Fruit fly (Drosophila melanogaster) whole organism, embryonic: ENCODE measurements around the gene GstO2.

Source experiments
- Atf-2 ChIP-seq: fragments of 200-800 bp; sonication (Bioruptor generic); optimal IDR thresholded peaks from 2 replicates; lab custom pipeline; 2016; ENCODE audit warnings: missing biosample characterization, missing genetic modification characterization
- BEAF-32 ChIP-seq: fragments of 200-800 bp; sonication (Bioruptor generic); optimal IDR thresholded peaks from 3 replicates; lab custom pipeline; 2017; ENCODE audit warnings: missing biosample characterization, missing genetic modification characterization, mild to moderate bottlenecking, moderate library complexity, missing genetic modification reagents
- CG10321 ChIP-seq: fragments of 200-800 bp; sonication (Bioruptor generic); IDR thresholded peaks from 2 replicates; pipeline ENCODE4 v1.3.6; 2022; ENCODE audit warnings: missing biosample characterization, missing genetic modification characterization
- CG10654 ChIP-seq: fragments of 200-800 bp; sonication (Bioruptor generic); optimal IDR thresholded peaks from 2 replicates; lab custom pipeline; 2016; ENCODE audit warnings: missing biosample characterization, missing genetic modification characterization
- CG11085 ChIP-seq: fragments of 200-800 bp; sonication (Bioruptor generic); IDR thresholded peaks from 2 replicates; pipeline ENCODE4 v1.3.6; 2022; ENCODE audit warnings: missing biosample characterization, missing genetic modification characterization
- CG11247 ChIP-seq: fragments of 200-800 bp; sonication (Bioruptor generic); IDR thresholded peaks from 2 replicates; pipeline ENCODE4 v1.3.6; 2022; ENCODE audit warnings: missing biosample characterization, missing genetic modification characterization
- CG11696 ChIP-seq: fragments of 200-800 bp; sonication (Bioruptor generic); IDR thresholded peaks from 2 replicates; pipeline ENCODE4 v1.3.6; 2022; ENCODE audit warnings: missing biosample characterization, missing genetic modification characterization
- CG12769 ChIP-seq: fragments of 200-800 bp; sonication (Bioruptor generic); optimal IDR thresholded peaks from 2 replicates; lab custom pipeline; 2019; ENCODE audit warnings: missing biosample characterization, mild to moderate bottlenecking, missing genetic modification characterization, moderate library complexity
- CG14441 ChIP-seq: fragments of 200-800 bp; sonication (Bioruptor generic); IDR thresholded peaks from 2 replicates; pipeline ENCODE4 v1.3.6; 2022; ENCODE audit warnings: missing biosample characterization, missing genetic modification characterization
- CG17359 ChIP-seq: fragments of 200-800 bp; sonication (Bioruptor generic); optimal IDR thresholded peaks from 3 replicates; lab custom pipeline; 2018; ENCODE audit warnings: missing biosample characterization, mild to moderate bottlenecking, missing genetic modification characterization, moderate library complexity
- CG18011 ChIP-seq: fragments of 200-800 bp; sonication (Bioruptor generic); optimal IDR thresholded peaks from 2 replicates; lab custom pipeline; 2017; ENCODE audit warnings: missing biosample characterization, missing genetic modification characterization, mild to moderate bottlenecking, moderate library complexity, missing genotype
- CG18476 ChIP-seq: fragments of 200-800 bp; sonication (Bioruptor generic); optimal IDR thresholded peaks from 2 replicates; lab custom pipeline; 2016; ENCODE audit warnings: missing biosample characterization, mild to moderate bottlenecking, missing genetic modification characterization
- CG18599 ChIP-seq: fragments of 200-800 bp; sonication (Bioruptor generic); optimal IDR thresholded peaks from 3 replicates; lab custom pipeline; 2017; ENCODE audit warnings: missing biosample characterization, missing genetic modification characterization, mild to moderate bottlenecking, moderate library complexity, missing genetic modification reagents
- CG2875 ChIP-seq: fragments of 200-800 bp; sonication (Bioruptor generic); optimal IDR thresholded peaks from 2 replicates; lab custom pipeline; 2017; ENCODE audit warnings: missing biosample characterization, mild to moderate bottlenecking, missing genetic modification characterization, missing genetic modification reagents
- CG3065 ChIP-seq: fragments of 200-800 bp; sonication (Bioruptor generic); optimal IDR thresholded peaks from 2 replicates; lab custom pipeline; 2016; ENCODE audit warnings: missing biosample characterization, missing genetic modification characterization
- CG4282 ChIP-seq: fragments of 200-800 bp; sonication (Bioruptor generic); optimal IDR thresholded peaks from 2 replicates; lab custom pipeline; 2016; ENCODE audit warnings: missing biosample characterization, missing genetic modification characterization
- CG4707 ChIP-seq: fragments of 200-800 bp; sonication (Bioruptor generic); optimal IDR thresholded peaks from 2 replicates; lab custom pipeline; 2018; ENCODE audit warnings: missing biosample characterization, mild to moderate bottlenecking, missing genetic modification characterization, moderate library complexity
- CG5180 ChIP-seq: fragments of 200-800 bp; sonication (Bioruptor generic); optimal IDR thresholded peaks from 3 replicates; lab custom pipeline; 2017; ENCODE audit warnings: missing biosample characterization, missing genetic modification characterization, mild to moderate bottlenecking, moderate library complexity, missing genetic modification reagents
- CG9797 ChIP-seq: fragments of 200-800 bp; sonication (Bioruptor generic); optimal IDR thresholded peaks from 3 replicates; lab custom pipeline; 2018; ENCODE audit warnings: missing biosample characterization, mild to moderate bottlenecking, missing genetic modification characterization
- Deaf1 ChIP-seq: fragments of 200-800 bp; optimal IDR thresholded peaks from 3 replicates; lab custom pipeline; 2019; ENCODE audit warnings: missing biosample characterization, mild to moderate bottlenecking, missing genetic modification characterization, moderate library complexity
- Dek ChIP-seq: fragments of 200-800 bp; sonication (Bioruptor generic); optimal IDR thresholded peaks from 3 replicates; lab custom pipeline; 2019; ENCODE audit warnings: missing biosample characterization, mild to moderate bottlenecking, missing genetic modification characterization, moderate library complexity
- Gug ChIP-seq: fragments of 200-800 bp; sonication (Bioruptor generic); IDR thresholded peaks from 4 replicates; pipeline ENCODE4 v1.3.6; 2022; ENCODE audit warnings: missing biosample characterization, missing genetic modification characterization
- HHEX ChIP-seq: fragments of 200-800 bp; sonication (Bioruptor generic); optimal IDR thresholded peaks from 3 replicates; lab custom pipeline; 2017; ENCODE audit warnings: missing biosample characterization, mild to moderate bottlenecking, missing genetic modification characterization, missing genetic modification reagents
- Hand ChIP-seq: fragments of 200-800 bp; sonication (Bioruptor generic); optimal IDR thresholded peaks from 2 replicates; lab custom pipeline; 2017; ENCODE audit warnings: mild to moderate bottlenecking, missing biosample characterization, missing genetic modification reagents, missing genetic modification characterization
- Hr3 ChIP-seq: fragments of 200-800 bp; sonication (Bioruptor generic); optimal IDR thresholded peaks from 3 replicates; lab custom pipeline; 2016; ENCODE audit warnings: missing biosample characterization, missing genetic modification characterization
- Kr ChIP-seq: fragments of 200-800 bp; sonication (Bioruptor generic); optimal IDR thresholded peaks from 2 replicates; lab custom pipeline; 2017; ENCODE audit warnings: missing biosample characterization, mild to moderate bottlenecking, missing genetic modification characterization
- MESR4 ChIP-seq: fragments of 200-800 bp; sonication (Bioruptor generic); optimal IDR thresholded peaks from 2 replicates; lab custom pipeline; 2018; ENCODE audit warnings: missing biosample characterization, mild to moderate bottlenecking, missing genetic modification characterization, moderate library complexity
- Max ChIP-seq: fragments of 200-800 bp; sonication (Bioruptor generic); optimal IDR thresholded peaks from 2 replicates; lab custom pipeline; 2016; ENCODE audit warnings: missing biosample characterization, mild to moderate bottlenecking, missing genetic modification characterization
- Med ChIP-seq: fragments of 200-800 bp; sonication (Bioruptor generic); peaks from one replicate; lab custom pipeline; 2016; ENCODE audit warnings: missing biosample characterization, missing genetic modification characterization, mild to moderate bottlenecking, inconsistent platforms, moderate library complexity
- Poxn ChIP-seq: fragments of 200-800 bp; sonication (Bioruptor generic); IDR thresholded peaks from 2 replicates; pipeline ENCODE4 v1.3.6; 2022; ENCODE audit warnings: missing biosample characterization, missing genetic modification characterization
- Scr ChIP-seq: fragments of 200-800 bp; sonication (Bioruptor generic); IDR thresholded peaks from 2 replicates; pipeline ENCODE4 v1.3.6; 2022; ENCODE audit warnings: missing biosample characterization, missing genetic modification characterization; ENCODE audit not compliant: partially characterized antibody
- Vsx1 ChIP-seq: fragments of 200-800 bp; sonication (Bioruptor generic); optimal IDR thresholded peaks from 2 replicates; lab custom pipeline; 2017; ENCODE audit warnings: missing biosample characterization, mild to moderate bottlenecking, missing genetic modification characterization, missing genetic modification reagents
- Xbp1 ChIP-seq: fragments of 200-800 bp; sonication (Bioruptor generic); optimal IDR thresholded peaks from 3 replicates; lab custom pipeline; 2016; ENCODE audit warnings: missing biosample characterization, mild to moderate bottlenecking, missing genetic modification characterization
- ab ChIP-seq: fragments of 200-800 bp; sonication (Bioruptor generic); optimal IDR thresholded peaks from 2 replicates; lab custom pipeline; 2016; ENCODE audit warnings: missing biosample characterization, missing genetic modification characterization
- bowl ChIP-seq: fragments of 200-800 bp; sonication (Bioruptor generic); IDR thresholded peaks from 2 replicates; pipeline ENCODE4 v1.3.6; 2022; ENCODE audit warnings: missing biosample characterization, missing genetic modification characterization
- bsh ChIP-seq, 2 experiments: fragments of 200-800 bp; sonication (Bioruptor generic); optimal IDR thresholded peaks; 2 replicates each; lab custom pipeline; 2017 to 2018; ENCODE audit warnings: mild to moderate bottlenecking in 2 of 2, missing biosample characterization in 2 of 2, missing genetic modification characterization in 2 of 2, moderate library complexity in 1 of 2
- ci ChIP-seq: fragments of 200-800 bp; sonication (Bioruptor generic); IDR thresholded peaks from 3 replicates; pipeline ENCODE4 v1.3.6; 2022; ENCODE audit warnings: missing biosample characterization, missing genetic modification characterization
- crp ChIP-seq, 2 experiments: fragments of 200-800 bp; sonication (Bioruptor generic); optimal IDR thresholded peaks; 2 replicates in 1 of 2; 3 replicates in 1 of 2; lab custom pipeline; 2017; ENCODE audit warnings: missing biosample characterization in 2 of 2, missing genetic modification characterization in 2 of 2, mild to moderate bottlenecking in 1 of 2, moderate library complexity in 1 of 2
- en ChIP-seq: fragments of 200-800 bp; sonication (Bioruptor generic); optimal IDR thresholded peaks from 2 replicates; lab custom pipeline; 2016; ENCODE audit warnings: missing biosample characterization, missing genetic modification characterization
- fru ChIP-seq: fragments of >200 bp; optimal IDR thresholded peaks from 2 replicates; lab custom pipeline; 2017
- gsb-n ChIP-seq: fragments of 200-800 bp; sonication (Bioruptor generic); optimal IDR thresholded peaks from 3 replicates; lab custom pipeline; 2018; ENCODE audit warnings: missing biosample characterization, mild to moderate bottlenecking, missing genetic modification characterization
- ham ChIP-seq: fragments of 200-800 bp; sonication (Bioruptor generic); IDR thresholded peaks from 2 replicates; pipeline ENCODE4 v1.3.6; 2022; ENCODE audit warnings: missing biosample characterization, missing genetic modification characterization
- kah ChIP-seq: fragments of 200-800 bp; sonication (Bioruptor generic); optimal IDR thresholded peaks from 2 replicates; lab custom pipeline; 2018; ENCODE audit warnings: missing biosample characterization, mild to moderate bottlenecking, missing genetic modification characterization
- klu ChIP-seq: fragments of 200-800 bp; sonication (Bioruptor generic); IDR thresholded peaks from 2 replicates; pipeline ENCODE4 v1.3.6; 2022; ENCODE audit warnings: missing biosample characterization, missing genetic modification characterization
- lmd ChIP-seq: fragments of 200-800 bp; sonication (Bioruptor generic); IDR thresholded peaks from 2 replicates; pipeline ENCODE4 v1.3.6; 2022; ENCODE audit warnings: missing biosample characterization, missing genetic modification characterization
- mld ChIP-seq: fragments of 200-800 bp; sonication (Bioruptor generic); IDR thresholded peaks from 3 replicates; pipeline ENCODE4 v1.3.6; 2022; ENCODE audit warnings: missing biosample characterization, missing genetic modification characterization; ENCODE audit not compliant: partially characterized antibody
- run ChIP-seq: fragments of 200-800 bp; sonication (Bioruptor generic); optimal IDR thresholded peaks from 3 replicates; lab custom pipeline; 2018; ENCODE audit warnings: missing biosample characterization, mild to moderate bottlenecking, missing genetic modification characterization
- schlank ChIP-seq: fragments of 200-800 bp; sonication (Bioruptor generic); optimal IDR thresholded peaks from 2 replicates; lab custom pipeline; 2018; ENCODE audit warnings: missing biosample characterization, mild to moderate bottlenecking, missing genetic modification characterization
- stwl ChIP-seq: fragments of 200-800 bp; sonication (Bioruptor generic); optimal IDR thresholded peaks from 3 replicates; lab custom pipeline; 2018; ENCODE audit warnings: missing biosample characterization, mild to moderate bottlenecking, missing genetic modification characterization, moderate library complexity

The GstO2 gene

dm6 chr3L:8549183-8549890 is 26.0 kb upstream of the GstO2 start (continued):
- TF ChIP-seq Poxn (GFP tag; lab: Robert Waterston, UW) = no peak
- no peak for TF ChIP-seq crp (GFP tag; optimal IDR thresholded peaks at IDR 0.05; lab: Kevin White, UChicago)
- TF ChIP-seq ham (GFP tag; lab: Robert Waterston, UW) = no peak
- TF ChIP-seq CG4707 (GFP tag; lab: Kevin White, UChicago) = peak; percentile 51
- peak; percentile 55 for TF ChIP-seq lmd (GFP tag; lab: Robert Waterston, UW)
- no peak for TF ChIP-seq Dek
- TF ChIP-seq CG14441 (GFP tag; lab: Robert Waterston, UW) = peak; percentile 12; the same call in 1 of the 2 replicates
- no peak for TF ChIP-seq CG11247 (GFP tag; lab: Robert Waterston, UW)
- no peak for TF ChIP-seq mld (GFP tag; lab: Robert Waterston, UW)
- peak; percentile 67 for TF ChIP-seq Vsx1
- TF ChIP-seq CG9797 (GFP tag; lab: Kevin White, UChicago) = no peak
- TF ChIP-seq CG10654 (GFP tag; lab: Kevin White, UChicago) = no peak
- TF ChIP-seq Scr (GFP tag; lab: Robert Waterston, UW) = no peak
- TF ChIP-seq CG5180 = peak; percentile 38
- TF ChIP-seq Gug (GFP tag; lab: Robert Waterston, UW) = no peak
- peak; percentile 29 for TF ChIP-seq CG12769
- TF ChIP-seq Hr3 (GFP tag; lab: Kevin White, UChicago) = peak; percentile 10
- peak; percentile 56 for TF ChIP-seq CG17359
- TF ChIP-seq Hand (GFP tag; lab: Kevin White, UChicago) = no peak
- no peak for TF ChIP-seq en (GFP tag; lab: Kevin White, UChicago)
- no peak for TF ChIP-seq CG11085 (GFP tag; lab: Robert Waterston, UW)
- no peak for TF ChIP-seq schlank (tag; lab: Kevin White, UChicago)
- TF ChIP-seq CG10321 (GFP tag; lab: Robert Waterston, UW) = no peak
- peak; percentile 60 for TF ChIP-seq gsb-n (tag; lab: Kevin White, UChicago)
- no peak for TF ChIP-seq Kr (GFP tag; lab: Kevin White, UChicago)
- TF ChIP-seq MESR4 (GFP tag; lab: Kevin White, UChicago) = no peak
- TF ChIP-seq Deaf1 (tag; lab: Kevin White, UChicago) = no peak
- TF ChIP-seq CG18476 = peak; percentile 26
- peak; percentile 38 for TF ChIP-seq Xbp1 (GFP tag; lab: Kevin White, UChicago)
- TF ChIP-seq stwl (tag; lab: Kevin White, UChicago) = no peak
- TF ChIP-seq kah (GFP tag; lab: Kevin White, UChicago) = peak; percentile 61
- TF ChIP-seq CG2875 (GFP tag; lab: Kevin White, UChicago) = peak; percentile 57
- no peak for TF ChIP-seq CG11696
- no peak for TF ChIP-seq fru (lab: Kevin White, UChicago)
- TF ChIP-seq Atf-2 (GFP tag; lab: Kevin White, UChicago) = no peak
- TF ChIP-seq ab (GFP tag; lab: Kevin White, UChicago) = no peak
- peak; percentile 68; the same call in 1 of the 3 replicates for TF ChIP-seq ci (GFP tag; lab: Robert Waterston, UW)
- no peak for TF ChIP-seq CG4282 (GFP tag; lab: Kevin White, UChicago)
- no peak for TF ChIP-seq CG3065
- no peak for TF ChIP-seq CG18011 (GFP tag; lab: Kevin White, UChicago)
- peak; percentile 61 for TF ChIP-seq CG18599 (GFP tag; lab: Kevin White, UChicago)
- no peak for TF ChIP-seq BEAF-32
- TF ChIP-seq bsh (GFP tag; optimal IDR thresholded peaks at IDR 0.05; lab: Kevin White, UChicago) = peak; percentile 17 to 78
- peak; percentile 39 for TF ChIP-seq run (tag; lab: Kevin White, UChicago)
- TF ChIP-seq Med (GFP tag; lab: Kevin White, UChicago) = peak; percentile 93
- TF ChIP-seq HHEX (GFP tag; lab: Kevin White, UChicago) = peak; percentile 17
- no peak; the same call in 1 of the 2 replicates for TF ChIP-seq klu (GFP tag; lab: Robert Waterston, UW)
- peak; percentile 32 for TF ChIP-seq Max
- no peak for TF ChIP-seq bowl
